Worm (Caenorhabditis elegans) whole organism, L3 larva: Measurements from ENCODE around the gene ins-14.

Experiments
- ceh-28 ChIP-seq: fragments of 150-350 bp; optimal IDR thresholded peaks from 2 replicates; lab custom pipeline; 2014; ENCODE audit warnings: missing biosample characterization, missing genetic modification reagents, missing genetic modification characterization
- egl-27 ChIP-seq: sonication (generic microtip); optimal IDR thresholded peaks from 4 replicates; lab custom pipeline; 2017; ENCODE audit warnings: missing biosample characterization, missing genetic modification reagents, missing genetic modification characterization
- eor-1 ChIP-seq, 2 experiments: fragments of 150-350 bp; optimal IDR thresholded peaks; 2 replicates each; lab custom pipeline; 2014 to 2018; ENCODE audit warnings: missing biosample characterization in 2 of 2, missing genetic modification characterization in 2 of 2
- fkh-10 ChIP-seq: sonication (generic microtip); optimal IDR thresholded peaks from 2 replicates; lab custom pipeline; 2017; ENCODE audit warnings: missing biosample characterization, missing genetic modification reagents, missing genetic modification characterization
- jun-1 ChIP-seq: fragments of 150-350 bp; optimal IDR thresholded peaks from 2 replicates; lab custom pipeline; 2014; ENCODE audit warnings: missing biosample characterization, missing genetic modification reagents, missing genetic modification characterization
- lin-15B ChIP-seq: fragments of 150-350 bp; optimal IDR thresholded peaks from 2 replicates; lab custom pipeline; 2014; ENCODE audit warnings: missing biosample characterization, missing genetic modification characterization
- lin-39 ChIP-seq: fragments of 150-350 bp; optimal IDR thresholded peaks from 2 replicates; lab custom pipeline; 2018; ENCODE audit warnings: missing biosample characterization, missing genetic modification reagents, missing genetic modification characterization
- nhr-237 ChIP-seq: fragments of 150-350 bp; optimal IDR thresholded peaks from 2 replicates; lab custom pipeline; 2014; ENCODE audit warnings: missing biosample characterization, missing genetic modification characterization
- nhr-76 ChIP-seq: fragments of 150-350 bp; sonication (generic microtip); optimal IDR thresholded peaks from 5 replicates; lab custom pipeline; 2014; ENCODE audit warnings: missing biosample characterization, missing genetic modification characterization
- pqm-1 ChIP-seq: fragments of 150-350 bp; optimal IDR thresholded peaks from 2 replicates; lab custom pipeline; 2017; ENCODE audit warnings: missing biosample characterization, missing genetic modification characterization, inconsistent platforms
- unc-39 ChIP-seq: sonication (generic microtip); optimal IDR thresholded peaks from 4 replicates; lab custom pipeline; 2017; ENCODE audit warnings: missing biosample characterization, missing genetic modification characterization
- unc-62 ChIP-seq: fragments of 150-350 bp; sonication (generic microtip); optimal IDR thresholded peaks from 4 replicates; lab custom pipeline; 2014; ENCODE audit warnings: missing biosample characterization, missing genetic modification reagents, missing genetic modification characterization

ce11 chrII:6734674-6735073, 10.9 kb downstream of the ins-14 start, which contains the start of gene T14B4.3:
- TF ChIP-seq jun-1 (tag; lab: Kevin White, UChicago) (no peak), unc-39 (no peak), eor-1 (tag; optimal IDR thresholded peaks at IDR 0.05; lab: Kevin White, UChicago) (no peak), lin-15B (tag; lab: Kevin White, UChicago) (peak; percentile 87), pqm-1 (tag; lab: Kevin White, UChicago) (peak; percentile 54), fkh-10 (GFP tag; lab: Kevin White, UChicago) (no peak), lin-39 (tag; lab: Kevin White, UChicago) (peak; percentile 17), nhr-237 (no peak), unc-62 (GFP tag; lab: Kevin White, UChicago) (no peak), egl-27 (tag; lab: Kevin White, UChicago) (no peak), ceh-28 (no peak), nhr-76 (tag; lab: Kevin White, UChicago) (no peak)
